Fruit fly (Drosophila melanogaster): Measurements from ENCODE around the gene RpL37A.

RpL37A gene

DNA sequence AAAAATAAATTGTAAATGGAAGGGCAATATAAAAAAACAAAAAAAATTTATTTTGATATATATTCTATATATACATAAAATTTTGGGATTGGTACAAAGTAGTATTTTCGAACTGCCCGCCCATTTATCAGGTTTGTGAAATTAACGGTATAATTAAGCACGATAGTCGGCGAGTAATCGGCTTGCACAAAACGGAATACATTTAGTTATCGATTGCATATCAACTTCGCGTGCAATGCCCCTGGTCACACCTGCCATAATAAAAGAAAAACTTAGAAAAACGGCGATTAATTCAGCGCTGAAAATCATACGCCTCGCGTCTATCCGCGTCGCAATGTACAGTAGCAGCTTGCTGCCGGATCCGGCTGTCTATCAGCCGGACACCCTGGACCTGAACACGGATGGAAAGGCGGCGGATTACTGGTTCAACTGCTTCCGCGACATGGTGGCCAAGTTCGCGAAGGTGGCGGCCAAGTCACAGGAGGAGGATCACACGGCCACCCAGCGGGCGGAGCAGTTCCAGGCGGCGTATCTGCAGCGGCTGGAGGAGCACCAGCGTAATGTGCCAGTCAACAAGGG, 23.1 kb downstream of the RpL37A start, which contains the start of gene CG5828:
TSS of gene CG5828 (plus strand) at position 205 of the 579 bp plus-strand sequence.
- TF ChIP-seq CG8478 (optimal IDR thresholded peaks at IDR 0.05) (no peak), CTCF (optimal IDR thresholded peaks at IDR 0.05) (no peak)

DNA sequence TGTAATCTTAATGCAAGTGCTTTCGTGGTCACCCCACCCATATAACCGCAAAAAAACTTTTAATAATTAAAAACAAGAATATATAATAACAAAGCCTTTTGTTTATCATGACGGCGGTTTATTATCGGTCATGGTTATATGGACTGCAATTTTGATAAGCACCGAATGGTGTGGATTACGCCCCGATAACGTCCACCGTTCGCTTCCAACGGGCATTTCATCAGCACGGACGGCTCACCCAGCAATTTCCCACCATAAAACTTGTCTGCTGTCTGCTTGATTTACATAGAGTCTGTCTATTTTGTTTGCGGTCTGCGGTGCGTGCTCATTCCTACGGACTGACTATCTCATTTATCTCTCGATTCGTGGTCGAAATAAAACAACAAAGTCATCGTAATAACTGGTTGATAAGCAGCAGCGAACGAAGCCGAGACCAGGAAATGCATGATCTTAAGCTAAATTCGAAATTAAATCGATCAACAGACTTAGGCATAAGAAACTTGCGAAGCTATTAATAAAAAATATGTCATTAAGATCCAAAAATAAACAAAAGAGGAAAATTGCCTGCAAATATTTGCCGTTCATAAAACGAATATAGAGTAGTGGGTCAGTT, 24.7 kb downstream of the RpL37A start:
- TF ChIP-seq CG8478 (optimal IDR thresholded peaks at IDR 0.05): no peak
- TF ChIP-seq CTCF (optimal IDR thresholded peaks at IDR 0.05): no peak

DNA sequence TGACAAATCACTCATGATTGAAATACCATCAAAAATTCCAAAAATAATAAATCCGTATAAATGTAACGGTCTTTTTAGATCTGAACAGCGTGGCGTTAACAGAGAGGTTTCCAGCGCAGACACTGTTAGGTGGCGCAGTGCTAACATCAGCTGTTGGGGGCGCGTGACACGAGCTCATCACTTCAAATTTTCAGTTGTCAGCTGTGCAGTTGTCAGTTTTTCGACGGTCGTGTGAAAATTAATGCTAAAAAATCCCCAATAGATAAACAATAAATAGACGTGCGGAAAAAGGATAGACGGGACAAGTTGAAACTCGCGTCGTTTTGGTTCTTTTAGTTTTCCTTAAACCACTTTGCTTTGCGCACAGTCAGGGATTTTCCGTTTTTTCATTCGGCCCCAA, 25.5 kb downstream of the RpL37A start, which contains the start of gene CG4230:
TSS of gene CG4230 (plus strand) at position 6 of the 400 bp plus-strand sequence.
- TF ChIP-seq CTCF (optimal IDR thresholded peaks at IDR 0.05) (no peak), CG8478 (optimal IDR thresholded peaks at IDR 0.05) (no peak)

DNA sequence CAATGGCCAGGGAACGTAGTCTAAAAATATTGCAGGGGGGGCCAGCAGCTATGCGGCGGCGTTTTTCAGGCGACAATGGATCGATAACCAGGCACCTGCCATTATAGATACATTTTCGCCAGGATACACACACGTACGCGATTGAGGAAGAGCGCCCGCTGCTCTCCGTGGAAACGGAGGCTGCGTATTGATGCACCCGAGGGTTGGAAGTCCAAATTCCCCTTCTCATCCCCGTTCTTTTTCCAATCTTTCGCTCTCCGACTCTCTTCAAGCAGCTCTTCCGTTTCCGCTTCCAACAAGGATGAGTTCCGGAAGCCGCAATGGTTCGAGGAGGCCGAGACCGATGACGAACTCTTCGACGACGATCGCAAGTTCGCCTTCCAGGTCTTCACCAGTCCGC, 26.0 kb downstream of the RpL37A start:
- TF ChIP-seq CG8478 (optimal IDR thresholded peaks at IDR 0.05): no peak
- no peak for TF ChIP-seq CTCF (optimal IDR thresholded peaks at IDR 0.05)

DNA sequence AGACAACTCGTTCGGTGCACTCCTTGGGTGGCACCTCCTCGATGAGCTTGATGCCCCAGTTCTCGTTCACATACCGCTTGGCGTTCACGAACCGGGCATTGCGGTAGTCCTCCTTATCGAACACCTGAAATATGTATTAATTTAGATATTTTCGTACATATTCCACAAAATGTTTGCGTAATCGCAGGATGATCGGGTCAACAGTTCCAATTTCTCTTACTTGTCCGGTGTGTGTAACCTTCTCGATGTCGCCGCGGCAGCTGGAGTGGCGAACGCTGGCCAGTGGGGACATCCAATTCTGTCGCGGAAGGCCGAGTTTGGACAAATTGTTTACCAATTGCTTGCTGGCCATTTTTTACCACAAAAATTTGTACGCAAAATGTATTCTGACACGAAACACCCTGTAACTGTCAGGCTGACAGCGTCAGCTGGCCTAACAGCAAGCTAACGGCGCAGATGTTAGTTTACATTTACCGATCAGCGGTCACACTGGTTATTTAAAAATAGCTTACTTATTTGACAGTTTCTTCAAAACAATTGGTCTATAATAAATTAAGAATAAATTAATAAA, 29.1 kb downstream of the RpL37A start, which contains the start of gene ND-13A:
TSS of gene ND-13A (minus strand) at position 499 of the 571 bp plus-strand sequence.
- no peak for TF ChIP-seq CTCF (optimal IDR thresholded peaks at IDR 0.05)
- no peak for TF ChIP-seq CG8478 (optimal IDR thresholded peaks at IDR 0.05)

DNA sequence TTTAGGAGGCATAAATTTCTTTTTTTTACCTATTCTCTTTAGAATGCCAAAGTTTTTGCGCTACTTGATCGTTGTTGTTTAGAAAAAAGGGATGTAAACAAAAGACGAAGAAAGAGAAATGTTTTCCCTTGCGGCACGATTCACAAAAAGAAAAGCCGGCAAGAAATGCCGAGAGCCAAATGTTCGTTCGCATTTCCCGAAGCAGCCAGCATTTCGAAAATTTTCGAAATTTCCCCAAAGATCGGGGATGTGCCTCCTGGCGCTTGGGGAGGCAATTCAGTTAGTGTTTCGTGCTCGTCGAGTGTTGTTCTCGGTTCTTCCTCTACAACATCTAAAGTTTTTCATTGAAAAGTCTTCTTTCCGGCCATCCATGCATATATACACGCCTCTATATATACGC, 29.8 kb downstream of the RpL37A start, which contains the start of gene Msp300:
TSS of gene Msp300 (plus strand) at position 301 of the 400 bp plus-strand sequence.
- no peak for TF ChIP-seq CTCF (optimal IDR thresholded peaks at IDR 0.05)
- TF ChIP-seq CG8478 (optimal IDR thresholded peaks at IDR 0.05): no peak

DNA sequence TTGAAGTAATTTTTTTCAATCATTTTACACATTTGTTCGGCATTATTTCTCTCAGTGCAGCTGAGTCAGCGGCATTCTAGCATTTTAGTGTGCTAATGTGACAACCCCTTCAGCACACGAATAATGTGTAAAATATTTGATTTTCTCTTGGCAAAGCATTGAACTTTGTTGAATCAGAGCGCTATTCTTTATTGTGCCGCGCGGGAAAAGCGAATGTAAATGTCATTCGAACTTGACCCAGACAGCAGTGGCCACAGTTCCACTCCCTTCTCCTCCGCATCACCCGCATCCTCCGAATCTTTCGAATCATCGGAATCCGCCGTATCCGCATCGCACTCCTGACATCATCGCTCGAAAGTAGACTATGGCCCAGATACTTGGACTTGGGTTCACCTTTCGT, 33.0 kb downstream of the RpL37A start:
- TF ChIP-seq CTCF (optimal IDR thresholded peaks at IDR 0.05): no peak
- no peak for TF ChIP-seq CG8478 (optimal IDR thresholded peaks at IDR 0.05)

DNA sequence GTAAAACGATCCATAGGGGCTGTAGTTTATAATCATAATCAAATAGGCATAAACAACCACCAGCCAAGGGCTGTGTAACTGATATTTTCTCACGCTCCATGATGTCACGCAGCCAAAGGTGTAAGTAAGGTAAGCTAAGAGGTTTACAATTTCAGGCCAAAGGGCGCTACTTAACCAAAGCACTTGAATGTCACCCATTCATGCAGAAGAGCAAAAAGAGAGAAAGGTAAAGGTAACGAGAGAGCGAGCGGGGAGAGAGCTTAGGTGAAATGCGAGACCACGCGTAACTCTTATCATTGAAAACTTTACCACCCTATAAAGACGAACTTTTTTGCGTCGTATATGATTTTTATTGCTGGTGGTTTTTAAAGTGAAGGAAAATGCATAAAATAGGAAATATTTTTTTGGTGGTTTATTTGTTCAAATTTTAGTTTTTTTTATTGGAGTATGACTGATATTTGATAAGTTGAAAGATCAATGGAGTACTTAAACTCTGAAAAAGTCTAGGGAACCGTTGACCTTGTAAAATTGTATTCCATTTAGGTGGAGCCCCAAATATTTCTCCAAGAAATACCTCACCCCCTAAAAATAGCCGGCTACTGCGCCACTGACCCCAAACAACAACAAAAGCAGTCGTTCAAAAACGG, 37.0 kb downstream of the RpL37A start:
- no peak for TF ChIP-seq CTCF (optimal IDR thresholded peaks at IDR 0.05)
- no peak for TF ChIP-seq CG8478 (optimal IDR thresholded peaks at IDR 0.05)

DNA sequence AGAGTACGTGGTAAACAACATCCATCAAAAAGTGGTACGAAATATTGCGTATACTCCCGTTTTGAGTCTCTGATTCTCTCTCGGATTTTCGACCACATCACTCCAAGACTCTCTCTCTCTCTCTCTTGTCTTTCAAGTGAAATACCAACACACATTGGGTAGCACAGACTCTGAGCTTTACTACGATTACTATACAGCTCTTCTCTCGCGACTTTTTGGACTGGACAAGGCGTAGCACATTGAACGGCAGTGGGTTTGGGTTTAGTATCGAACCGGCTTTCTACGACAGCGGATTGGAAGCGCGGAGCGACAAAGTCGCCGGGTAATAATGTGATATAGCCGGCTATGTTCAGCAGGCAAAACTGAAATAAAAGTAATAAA, 37.5 kb downstream of the RpL37A start:
- TF ChIP-seq CG8478 (optimal IDR thresholded peaks at IDR 0.05): no peak
- TF ChIP-seq CTCF (optimal IDR thresholded peaks at IDR 0.05): no peak

DNA sequence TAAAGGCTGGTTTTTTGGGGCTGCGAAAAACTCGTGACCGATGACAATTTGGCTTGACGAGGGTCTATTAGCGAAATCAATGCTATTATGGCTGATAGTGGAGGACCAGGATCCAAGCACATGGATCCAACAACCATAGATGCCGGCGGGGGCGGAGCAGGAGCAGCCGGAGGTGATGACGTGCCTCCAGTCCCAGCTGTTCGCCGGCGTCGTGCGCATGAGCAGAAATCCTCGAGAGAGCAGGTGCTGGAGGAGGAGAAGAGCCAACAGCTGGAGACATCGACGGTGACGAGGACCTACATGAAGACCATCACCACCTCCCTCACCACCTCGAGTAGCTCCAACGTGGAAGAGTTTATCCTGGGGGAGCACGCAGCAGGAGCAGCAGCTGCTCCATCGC, 38.3 kb downstream of the RpL37A start:
- TF ChIP-seq CG8478 (optimal IDR thresholded peaks at IDR 0.05) (no peak), CTCF (optimal IDR thresholded peaks at IDR 0.05) (no peak)

DNA sequence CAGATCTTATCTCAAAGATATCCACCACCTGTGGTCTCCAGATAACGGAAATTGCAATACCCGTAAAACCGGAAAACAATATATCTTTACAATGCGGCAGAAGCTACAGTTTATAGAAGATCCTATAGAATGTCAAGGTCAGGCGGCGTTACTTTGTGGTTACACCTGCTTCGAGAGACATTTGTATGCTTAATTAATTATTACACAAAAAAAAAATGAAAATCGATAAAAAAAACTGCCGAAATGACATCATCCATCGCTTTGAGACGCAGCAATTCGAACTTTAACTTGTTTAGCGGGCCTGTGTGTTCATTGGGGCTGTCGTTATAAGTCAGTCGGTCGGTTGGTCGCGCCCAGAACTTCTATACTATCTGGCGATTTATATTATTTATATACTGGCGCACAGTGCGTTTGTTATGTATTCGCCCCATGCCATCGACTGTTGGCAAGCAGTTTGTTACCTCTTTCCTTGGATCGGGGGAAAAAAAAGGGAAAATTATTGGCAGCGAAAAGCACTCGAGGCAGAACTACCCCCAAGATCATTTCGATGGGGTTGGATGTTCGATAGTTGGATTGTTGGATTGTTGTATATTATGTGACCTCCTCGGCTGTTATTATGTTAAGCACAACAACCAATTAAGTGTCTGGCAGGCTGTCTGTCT, 40.6 kb downstream of the RpL37A start:
- TF ChIP-seq CTCF (optimal IDR thresholded peaks at IDR 0.05): no peak
- no peak for TF ChIP-seq CG8478 (optimal IDR thresholded peaks at IDR 0.05)

DNA sequence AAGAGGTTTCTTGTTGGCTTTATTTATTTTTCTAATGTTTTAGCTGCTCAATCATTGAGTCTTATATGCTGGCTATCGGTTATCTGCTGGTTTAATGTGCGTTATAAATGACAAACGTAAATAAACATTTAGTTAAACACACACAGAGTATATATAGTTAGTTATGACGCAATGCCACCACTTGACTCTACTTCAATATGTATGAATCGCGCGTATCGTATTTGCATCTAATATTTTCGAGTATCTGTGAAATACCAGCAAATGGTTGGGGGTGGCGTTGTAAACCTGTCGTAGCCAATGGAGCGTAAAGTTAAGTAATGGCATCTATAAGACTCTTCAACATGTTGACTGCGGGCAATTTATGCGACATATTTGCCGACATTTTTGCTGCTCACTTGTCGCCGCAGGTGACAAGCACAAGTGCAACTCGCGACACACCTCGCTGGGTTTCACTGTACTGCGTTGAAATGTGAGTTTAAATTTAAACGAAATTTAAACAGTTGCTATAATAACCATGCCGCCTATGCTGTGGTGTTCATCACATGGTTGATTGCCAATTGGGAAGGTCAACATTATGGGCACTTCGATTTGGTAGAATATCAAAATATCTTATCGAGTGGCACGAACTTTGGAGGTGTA, 42.8 kb downstream of the RpL37A start:
- TF ChIP-seq CTCF (optimal IDR thresholded peaks at IDR 0.05) (no peak), CG8478 (optimal IDR thresholded peaks at IDR 0.05) (no peak)

DNA sequence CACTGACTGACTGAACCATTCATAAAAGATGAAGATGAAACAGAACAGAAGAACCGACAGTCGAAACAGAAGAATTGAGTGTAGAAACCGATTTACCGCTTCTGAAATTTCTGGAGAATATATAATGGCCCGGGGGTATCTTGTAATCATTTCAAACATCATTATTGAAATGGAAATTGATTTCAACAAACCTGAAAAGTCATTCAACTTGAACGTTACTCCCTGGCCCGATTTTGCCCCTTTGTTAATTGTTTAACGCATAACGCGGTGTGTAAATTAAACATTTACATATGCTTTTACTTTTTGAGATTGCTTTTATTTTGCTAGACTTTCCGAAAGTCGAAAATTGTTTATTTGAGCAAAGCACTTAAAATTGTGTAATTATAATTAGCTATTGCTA, 44.1 kb downstream of the RpL37A start:
- TF ChIP-seq CG8478 (optimal IDR thresholded peaks at IDR 0.05): no peak
- TF ChIP-seq CTCF (optimal IDR thresholded peaks at IDR 0.05): no peak

DNA sequence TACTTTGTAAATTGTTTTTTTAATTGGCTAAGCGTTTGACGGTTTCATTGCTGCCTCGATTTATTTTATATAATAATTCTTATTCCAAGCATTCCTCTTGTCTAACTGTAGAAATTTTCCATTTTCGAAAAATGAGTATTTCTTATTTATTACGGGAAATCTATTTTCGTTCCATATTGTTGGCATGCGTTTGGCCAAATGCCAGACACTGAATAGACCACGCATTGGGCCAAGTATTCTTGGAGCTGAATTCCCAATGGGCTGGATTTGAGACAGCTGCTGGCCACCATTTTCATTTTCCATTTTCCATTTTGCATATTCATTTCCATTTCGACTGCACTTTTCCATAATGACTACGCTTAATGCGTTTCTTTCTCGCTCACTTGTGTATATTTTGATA, 45.7 kb downstream of the RpL37A start:
- TF ChIP-seq CTCF (optimal IDR thresholded peaks at IDR 0.05): no peak
- no peak for TF ChIP-seq CG8478 (optimal IDR thresholded peaks at IDR 0.05)

DNA sequence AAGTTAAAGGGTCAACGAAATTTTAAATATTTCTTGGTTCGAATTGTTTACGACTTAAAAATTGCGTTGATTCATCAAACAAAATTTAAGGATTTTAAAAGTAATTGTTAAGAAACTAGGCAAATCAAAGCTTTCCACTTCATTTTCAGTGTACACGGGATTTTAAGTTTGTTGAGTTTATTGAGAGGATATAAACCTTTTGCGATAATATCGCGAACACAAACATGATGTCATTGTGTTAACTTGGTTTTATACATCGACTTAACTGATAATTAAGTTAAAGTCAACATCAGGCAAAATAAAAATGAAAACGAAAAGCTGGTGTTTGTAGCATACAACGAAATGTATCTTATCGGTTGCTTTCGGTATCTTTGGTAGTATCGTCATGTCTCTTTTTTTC, 46.3 kb downstream of the RpL37A start:
- no peak for TF ChIP-seq CTCF (optimal IDR thresholded peaks at IDR 0.05)
- TF ChIP-seq CG8478 (optimal IDR thresholded peaks at IDR 0.05): no peak
